Worm (Caenorhabditis elegans) whole organism, L2 larva: ENCODE results near the gene tra-2.

Experiments
- F13H6.1 ChIP-seq: sonication (generic microtip); optimal IDR thresholded peaks from 2 replicates; lab custom pipeline; 2016; ENCODE audit warnings: missing genetic modification characterization, missing compliant biosample characterization
- aly-2 ChIP-seq: fragments of 150-350 bp; optimal IDR thresholded peaks from 2 replicates; lab custom pipeline; 2014; ENCODE audit warnings: missing biosample characterization, missing genetic modification characterization
- ama-1 ChIP-seq: fragments of 150-350 bp; optimal IDR thresholded peaks from 2 replicates; lab custom pipeline; 2018; ENCODE audit warnings: inconsistent platforms
- crh-2 ChIP-seq: sonication (generic microtip); optimal IDR thresholded peaks from 2 replicates; lab custom pipeline; 2017; ENCODE audit warnings: missing biosample characterization, missing genetic modification characterization
- egl-27 ChIP-seq: sonication (generic microtip); optimal IDR thresholded peaks from 3 replicates; lab custom pipeline; 2017; ENCODE audit warnings: missing biosample characterization, missing genetic modification reagents, missing genetic modification characterization
- elt-1 ChIP-seq: fragments of 150-350 bp; optimal IDR thresholded peaks from 2 replicates; lab custom pipeline; 2014; ENCODE audit warnings: missing biosample characterization, missing genetic modification characterization
- lin-13 ChIP-seq: fragments of 150-350 bp; optimal IDR thresholded peaks from 2 replicates; lab custom pipeline; 2014; ENCODE audit warnings: missing biosample characterization, missing genetic modification reagents, missing genetic modification characterization
- lin-39 ChIP-seq: fragments of 150-350 bp; optimal IDR thresholded peaks from 2 replicates; lab custom pipeline; 2014; ENCODE audit warnings: missing biosample characterization, missing genetic modification reagents, missing genetic modification characterization
- mdl-1 ChIP-seq, 2 experiments: fragments of 150-350 bp in 1 of 2; sonication (generic microtip) in 1 of 2; optimal IDR thresholded peaks; 2 replicates each; lab custom pipeline; 2017; ENCODE audit warnings: missing biosample characterization in 2 of 2, missing genetic modification characterization in 2 of 2
- nhr-237 ChIP-seq: fragments of 150-350 bp; optimal IDR thresholded peaks from 2 replicates; lab custom pipeline; 2014; ENCODE audit warnings: missing biosample characterization, missing genetic modification characterization
- nhr-6 ChIP-seq: fragments of 150-350 bp; optimal IDR thresholded peaks from 2 replicates; lab custom pipeline; 2014; ENCODE audit warnings: missing biosample characterization, missing genetic modification characterization
- ztf-1 ChIP-seq: fragments of 200-800 bp; sonication (Bioruptor generic); conservative IDR thresholded peaks from 2 replicates; pipeline ENCODE4 v1.3.6; 2022; ENCODE audit warnings: missing genetic modification characterization, missing compliant biosample characterization

ce11 chrII:6989830-6990287, 24.4 kb upstream of the tra-2 start, which contains the start of gene C15F1.1:
- no peak for TF ChIP-seq lin-39 (tag; lab: Kevin White, UChicago)
- no peak for TF ChIP-seq aly-2 (tag; lab: Kevin White, UChicago)
- no peak for TF ChIP-seq mdl-1 (tag; optimal IDR thresholded peaks at IDR 0.05; lab: Kevin White, UChicago)
- no peak for TF ChIP-seq nhr-6 (tag; lab: Kevin White, UChicago)
- TF ChIP-seq egl-27 (tag; lab: Kevin White, UChicago), result no peak
- no peak for TF ChIP-seq ztf-1 (GFP tag; lab: Robert Waterston, UW)
- no peak for TF ChIP-seq nhr-237
- TF ChIP-seq crh-2 (tag; lab: Kevin White, UChicago), result no peak
- TF ChIP-seq ama-1, result no peak
- TF ChIP-seq F13H6.1 (tag; lab: Kevin White, UChicago), result no peak
- TF ChIP-seq elt-1 (tag; lab: Kevin White, UChicago), result no peak
- no peak for TF ChIP-seq lin-13 (GFP tag; lab: Kevin White, UChicago)
